Fruit fly (Drosophila melanogaster) whole organism: Measurements from ENCODE around the gene sesB.
A peak's percentile ranks its signal among the peaks of the same experiment; 100 is the strongest.

Experiments
- CG8478 ChIP-seq: fragments of >200 bp; optimal IDR thresholded peaks from 2 replicates; lab custom pipeline; 2018; ENCODE audit warnings: inconsistent platforms
- Dll ChIP-seq: fragments of >200 bp; optimal IDR thresholded peaks from 2 replicates; lab custom pipeline; 2017
- EcR ChIP-seq, 2 experiments: fragments of >200 bp; optimal IDR thresholded peaks; 2 replicates each; lab custom pipeline; 2017; ENCODE audit warnings: missing biosample characterization in 2 of 2, missing genetic modification characterization in 2 of 2, missing genetic modification reagents in 2 of 2
- pan ChIP-seq: fragments of >200 bp; optimal IDR thresholded peaks from 2 replicates; lab custom pipeline; 2017
- psq ChIP-seq: fragments of >200 bp; optimal IDR thresholded peaks from 2 replicates; lab custom pipeline; 2017
- usp ChIP-seq: fragments of >200 bp; optimal IDR thresholded peaks from 2 replicates; lab custom pipeline; 2017; ENCODE audit warnings: missing biosample characterization, missing genetic modification characterization, mixed read lengths

Gene sesB

DNA sequence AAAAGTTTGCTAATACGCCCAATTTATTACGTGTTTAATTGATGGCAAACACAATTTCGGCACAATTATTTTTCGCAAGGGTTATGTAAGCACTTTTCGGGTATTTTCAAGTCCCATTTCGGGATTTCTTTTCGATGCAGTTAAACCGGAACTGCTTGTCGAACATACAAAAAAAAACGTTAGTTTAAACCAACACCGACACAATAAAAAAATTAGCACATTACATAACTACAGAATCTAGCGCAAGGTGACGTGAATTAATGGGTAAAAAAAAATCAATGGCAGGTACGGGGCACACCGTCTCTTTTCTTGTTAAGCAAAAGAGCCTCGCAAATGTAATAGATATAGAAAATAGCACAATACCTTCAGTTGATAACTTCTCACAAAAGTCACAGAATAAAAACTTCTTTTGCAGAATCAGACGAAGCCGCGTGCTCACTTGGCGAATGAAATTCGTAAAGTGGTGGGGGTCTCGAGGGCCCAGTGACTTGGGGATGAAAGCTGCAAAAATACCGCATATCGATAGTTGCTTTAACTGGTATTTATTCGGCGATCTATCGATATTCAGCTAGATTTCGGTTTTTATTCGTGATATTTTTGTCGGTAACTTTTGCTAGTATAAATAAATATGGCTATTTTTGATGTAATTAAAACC is at the start of gene sesB, which contains the start of gene Ant2:
sesB (minus strand) TSS at position 516 of the 655 bp plus-strand sequence.
Ant2 (minus strand) TSS at position 465 of the 655 bp plus-strand sequence.
- TF ChIP-seq usp (no peak), pan (lab: Kevin White, UChicago) (no peak), EcR (GFP tag; optimal IDR thresholded peaks at IDR 0.05; lab: Kevin White, UChicago) (no peak), psq (lab: Kevin White, UChicago) (no peak), Dll (lab: Kevin White, UChicago) (no peak), CG8478 (lab: Kevin White, UChicago) (no peak)

DNA sequence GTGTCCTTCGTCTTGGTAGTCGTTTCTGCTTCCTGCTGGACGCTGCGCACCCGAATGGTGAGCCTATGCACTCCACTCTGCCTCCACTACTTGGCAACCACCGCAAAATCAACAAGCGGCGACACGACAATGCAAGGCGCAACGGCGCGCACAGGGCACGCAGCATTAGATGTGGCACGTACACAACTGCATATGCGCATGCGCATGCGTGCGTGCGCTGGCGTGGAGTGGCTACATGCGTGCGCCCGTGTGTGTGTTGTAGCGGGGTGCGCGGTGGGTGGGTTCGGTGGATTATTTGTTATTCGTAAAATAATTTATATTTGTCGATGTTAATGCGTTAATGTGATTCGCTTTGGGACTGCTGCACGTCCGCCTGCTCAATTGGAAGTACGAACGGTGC is 48.9 kb upstream of the sesB start:
- no peak for TF ChIP-seq EcR (GFP tag; optimal IDR thresholded peaks at IDR 0.05; lab: Kevin White, UChicago)
- no peak for TF ChIP-seq psq (lab: Kevin White, UChicago)
- no peak for TF ChIP-seq pan (lab: Kevin White, UChicago)
- TF ChIP-seq CG8478 (lab: Kevin White, UChicago), result no peak
- no peak for TF ChIP-seq Dll (lab: Kevin White, UChicago)
- no peak for TF ChIP-seq usp

DNA sequence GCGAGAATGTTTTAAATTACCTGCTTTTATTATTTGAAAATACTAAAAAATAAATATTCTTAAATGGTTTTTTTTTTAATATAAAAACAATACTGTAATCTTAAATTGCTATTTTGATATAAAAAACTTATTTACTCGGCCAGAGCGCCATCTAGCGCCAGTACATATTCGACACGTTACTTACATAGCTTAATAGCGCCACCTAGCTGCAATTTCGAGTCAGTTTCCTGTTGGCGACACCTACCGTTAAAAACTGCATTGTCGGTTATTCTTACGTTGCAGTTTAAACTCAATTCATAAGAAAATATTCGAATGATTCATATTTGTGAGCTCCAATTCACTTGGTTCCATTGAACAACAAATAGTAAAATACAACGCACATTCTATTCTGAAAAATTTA is 45.6 kb upstream of the sesB start:
- TF ChIP-seq usp (no peak), Dll (lab: Kevin White, UChicago) (no peak), CG8478 (lab: Kevin White, UChicago) (no peak), psq (lab: Kevin White, UChicago) (no peak), pan (lab: Kevin White, UChicago) (no peak), EcR (GFP tag; optimal IDR thresholded peaks at IDR 0.05; lab: Kevin White, UChicago) (no peak)

- no peak for TF ChIP-seq Dll (lab: Kevin White, UChicago)
- no peak for TF ChIP-seq EcR (GFP tag; optimal IDR thresholded peaks at IDR 0.05; lab: Kevin White, UChicago)
- no peak for TF ChIP-seq usp
- no peak for TF ChIP-seq pan (lab: Kevin White, UChicago)
- TF ChIP-seq psq (lab: Kevin White, UChicago), result no peak
- no peak for TF ChIP-seq CG8478 (lab: Kevin White, UChicago)
These were observed 40.5 kb upstream of the sesB start for dm6 chrX:10827301-10827700.

- TF ChIP-seq Dll (lab: Kevin White, UChicago), result no peak
- TF ChIP-seq CG8478 (lab: Kevin White, UChicago), result no peak
- no peak for TF ChIP-seq EcR (GFP tag; optimal IDR thresholded peaks at IDR 0.05; lab: Kevin White, UChicago)
- no peak for TF ChIP-seq usp
- TF ChIP-seq psq (lab: Kevin White, UChicago), result no peak
- TF ChIP-seq pan (lab: Kevin White, UChicago), result no peak
These were observed 38.8 kb upstream of the sesB start for dm6 chrX:10825349-10826129.

DNA sequence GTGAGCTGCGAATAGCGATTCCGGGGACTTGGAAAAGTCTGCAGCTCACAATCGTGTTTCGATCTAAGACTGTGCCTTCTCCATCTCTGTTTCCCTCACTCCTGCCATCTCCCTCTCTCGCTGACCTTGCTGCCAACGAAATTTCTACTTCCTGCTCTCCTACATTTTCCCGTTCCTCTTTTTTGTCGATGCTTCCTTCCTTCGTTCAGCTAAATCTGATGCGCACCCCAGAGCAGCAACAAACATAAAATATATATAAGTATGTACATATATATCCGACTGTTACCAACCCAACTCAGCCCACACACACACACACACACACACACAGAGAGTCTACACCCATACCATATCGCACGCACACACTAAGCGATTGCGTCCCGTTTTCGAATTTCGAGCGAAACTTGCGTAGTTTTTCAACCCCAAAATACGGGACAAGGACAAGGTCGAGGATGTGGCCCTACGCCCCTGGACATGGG is 37.5 kb upstream of the sesB start, which contains the start of gene Imp:
Imp (minus strand) TSS at position 51 of the 476 bp plus-strand sequence.
- TF ChIP-seq usp, result no peak
- TF ChIP-seq psq (lab: Kevin White, UChicago), result no peak
- TF ChIP-seq Dll (lab: Kevin White, UChicago), result no peak
- TF ChIP-seq CG8478 (lab: Kevin White, UChicago), result no peak
- no peak for TF ChIP-seq pan (lab: Kevin White, UChicago)
- no peak for TF ChIP-seq EcR (GFP tag; optimal IDR thresholded peaks at IDR 0.05; lab: Kevin White, UChicago)

DNA sequence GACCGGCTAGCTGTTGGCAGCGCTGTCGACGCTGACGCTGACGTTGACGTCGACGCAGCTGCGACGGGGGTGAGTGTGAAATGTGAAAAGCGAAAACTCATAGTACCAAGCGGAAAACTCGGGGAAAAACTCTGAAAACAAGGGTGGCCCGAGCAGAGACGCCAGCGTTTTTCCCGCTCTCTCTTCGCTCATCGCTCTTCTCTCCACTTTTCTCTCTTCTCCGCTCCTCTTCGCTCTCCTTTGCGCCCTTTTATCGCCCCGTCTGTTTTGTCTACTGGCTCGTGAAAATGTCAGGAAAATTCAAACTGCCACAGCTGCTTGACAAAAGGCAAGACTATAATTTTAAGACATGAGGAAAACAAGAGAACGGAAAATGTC is 36.7 kb upstream of the sesB start:
- TF ChIP-seq Dll (lab: Kevin White, UChicago) (no peak), EcR (GFP tag; optimal IDR thresholded peaks at IDR 0.05; lab: Kevin White, UChicago) (no peak), pan (lab: Kevin White, UChicago) (no peak), usp (no peak), CG8478 (lab: Kevin White, UChicago) (no peak), psq (lab: Kevin White, UChicago) (no peak)

DNA sequence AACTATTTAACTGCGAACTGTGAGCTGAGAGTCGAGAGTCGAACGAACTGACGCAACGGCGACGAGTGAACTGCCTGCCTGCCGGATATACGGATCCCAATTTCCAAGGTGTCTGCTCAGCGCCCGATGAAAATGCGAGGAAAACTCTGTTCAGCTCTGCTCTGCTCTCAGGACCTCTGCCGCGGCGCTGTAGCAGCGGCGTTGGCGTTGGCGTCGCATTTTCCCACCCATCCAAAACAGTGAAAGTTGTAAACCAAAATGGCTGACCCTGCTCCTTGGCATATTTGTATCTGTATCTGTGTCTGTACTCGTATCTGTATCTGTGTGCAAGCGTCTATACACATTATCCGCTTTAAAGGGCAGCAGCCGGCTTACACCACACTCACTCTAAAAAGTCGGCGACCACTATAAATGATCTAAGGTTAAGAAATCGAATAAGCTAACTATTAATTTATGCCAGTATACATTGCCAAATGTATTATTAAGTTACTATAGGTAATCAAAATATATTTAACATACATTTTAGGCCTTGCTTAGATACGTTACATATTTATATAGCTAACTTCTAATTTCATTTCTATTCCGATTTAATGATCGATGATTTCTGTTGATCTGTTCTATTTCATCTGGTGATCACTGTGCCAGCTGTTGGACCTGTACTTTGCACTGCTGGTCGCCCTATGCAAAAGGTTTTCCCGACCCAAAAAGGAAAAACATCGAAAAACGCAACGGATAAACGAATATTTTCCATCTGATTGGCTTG is 36.1 kb upstream of the sesB start:
- TF ChIP-seq pan (lab: Kevin White, UChicago) (no peak), Dll (lab: Kevin White, UChicago) (no peak), EcR (GFP tag; optimal IDR thresholded peaks at IDR 0.05; lab: Kevin White, UChicago) (no peak), psq (lab: Kevin White, UChicago) (no peak), usp (no peak), CG8478 (lab: Kevin White, UChicago) (no peak)

- no peak for TF ChIP-seq Dll (lab: Kevin White, UChicago)
- no peak for TF ChIP-seq pan (lab: Kevin White, UChicago)
- TF ChIP-seq CG8478 (lab: Kevin White, UChicago), result no peak
- no peak for TF ChIP-seq usp
- no peak for TF ChIP-seq EcR (GFP tag; optimal IDR thresholded peaks at IDR 0.05; lab: Kevin White, UChicago)
- TF ChIP-seq psq (lab: Kevin White, UChicago), result no peak
These were observed 35.3 kb upstream of the sesB start for dm6 chrX:10822096-10822495.

- TF ChIP-seq pan (lab: Kevin White, UChicago), result no peak
- TF ChIP-seq psq (lab: Kevin White, UChicago), result no peak
- no peak for TF ChIP-seq Dll (lab: Kevin White, UChicago)
- no peak for TF ChIP-seq CG8478 (lab: Kevin White, UChicago)
- TF ChIP-seq EcR (GFP tag; optimal IDR thresholded peaks at IDR 0.05; lab: Kevin White, UChicago), result no peak
- TF ChIP-seq usp, result no peak
These were observed 34.0 kb upstream of the sesB start for dm6 chrX:10820741-10821140.

DNA sequence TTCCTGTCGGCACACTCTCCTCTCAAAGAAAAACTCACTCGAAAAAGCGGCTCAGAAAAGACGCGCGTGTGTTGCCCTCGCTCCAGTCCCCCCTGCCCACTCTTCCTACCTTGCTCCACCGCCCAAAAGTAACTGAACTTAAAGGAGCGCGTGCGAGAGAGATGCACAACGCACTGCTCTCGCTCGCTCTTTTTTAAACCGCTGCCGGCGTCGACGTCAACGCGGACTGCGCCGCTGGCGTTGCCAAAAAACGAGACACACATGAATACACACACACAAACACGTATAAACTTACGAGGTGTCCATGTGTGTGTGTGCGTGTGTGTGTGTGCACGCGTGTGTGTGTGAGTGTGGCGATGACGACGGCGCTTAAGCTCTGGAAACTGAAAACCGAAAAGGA is 30.1 kb upstream of the sesB start:
- TF ChIP-seq EcR (GFP tag; optimal IDR thresholded peaks at IDR 0.05; lab: Kevin White, UChicago), result no peak
- TF ChIP-seq CG8478 (lab: Kevin White, UChicago), result peak; percentile 8
